Worm (Caenorhabditis elegans) whole organism, midembryonic: Measurements from ENCODE around the gene B0252.5.

ENCODE experiments used
- T22C8.4 ChIP-seq: fragments of 200-800 bp; sonication (Bioruptor generic); IDR thresholded peaks from 2 replicates; pipeline ENCODE4 v1.3.6; 2022; ENCODE audit warnings: missing genetic modification characterization, missing compliant biosample characterization
- cog-1 ChIP-seq: sonication (generic microtip); optimal IDR thresholded peaks from 2 replicates; lab custom pipeline; 2016; ENCODE audit warnings: missing genetic modification characterization, missing compliant biosample characterization
- flt-1 ChIP-seq: fragments of 200-800 bp; sonication (Bioruptor generic); IDR thresholded peaks from 2 replicates; pipeline ENCODE4 v1.3.6; 2022; ENCODE audit warnings: missing genetic modification characterization, missing compliant biosample characterization
- klf-2 ChIP-seq: fragments of 200-800 bp; sonication (Bioruptor generic); conservative IDR thresholded peaks from 2 replicates; pipeline ENCODE4 v1.3.6; 2022; ENCODE audit warnings: missing genetic modification reagents, missing genetic modification characterization, missing compliant biosample characterization
- med-1 ChIP-seq: sonication (generic microtip); optimal IDR thresholded peaks from 2 replicates; lab custom pipeline; 2017; ENCODE audit warnings: missing genetic modification characterization, mild to moderate bottlenecking, missing compliant biosample characterization, antibody characterized with exemption, missing genetic modification reagents; ENCODE audit not compliant: insufficient read depth
- ref-1 ChIP-seq: fragments of 200-800 bp; sonication (Bioruptor generic); conservative IDR thresholded peaks from 2 replicates; pipeline ENCODE4 v1.3.6; 2022; ENCODE audit warnings: missing genetic modification reagents, missing genetic modification characterization, missing compliant biosample characterization
- tab-1 ChIP-seq: fragments of 200-800 bp; sonication (Bioruptor generic); IDR thresholded peaks from 2 replicates; pipeline ENCODE4 v1.3.6; 2022; ENCODE audit warnings: missing genetic modification characterization, missing compliant biosample characterization
- ztf-23 ChIP-seq: fragments of 200-800 bp; sonication (Bioruptor generic); IDR thresholded peaks from 2 replicates; pipeline ENCODE4 v1.3.6; 2022; ENCODE audit warnings: missing genetic modification reagents, missing genetic modification characterization, missing compliant biosample characterization
- ztf-29 ChIP-seq: fragments of 200-800 bp; sonication (Bioruptor generic); IDR thresholded peaks from 2 replicates; pipeline ENCODE4 v1.3.6; 2022; ENCODE audit warnings: missing genetic modification reagents, missing genetic modification characterization, missing compliant biosample characterization

B0252.5 gene

DNA sequence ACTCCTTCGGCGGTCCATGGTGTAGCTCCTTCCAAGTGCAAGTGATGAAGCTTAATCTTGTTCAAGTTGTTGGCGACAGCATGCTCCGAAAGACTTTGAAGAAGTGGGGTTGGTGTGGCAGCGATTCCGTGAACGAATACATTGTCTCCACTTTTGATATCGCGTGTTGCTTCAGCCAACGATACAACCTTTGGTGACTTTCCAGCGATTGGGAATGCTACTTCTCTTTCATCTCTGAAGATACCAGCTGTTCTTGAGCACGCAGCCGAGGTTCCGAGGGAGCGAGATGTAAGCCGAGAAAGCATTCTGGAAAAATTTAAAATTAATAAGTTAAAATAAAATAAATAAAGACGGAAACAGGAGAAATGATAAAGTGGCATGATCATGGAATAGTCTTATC lies 28.6 kb downstream of the B0252.5 start, which contains the start of gene acer-1:
Gene acer-1 (minus strand): TSS at position 306 of the 400 bp plus-strand sequence.
- TF ChIP-seq ztf-23 (GFP tag; lab: Robert Waterston, UW) (no peak), T22C8.4 (GFP tag; lab: Robert Waterston, UW) (no peak), ztf-29 (GFP tag; lab: Robert Waterston, UW) (no peak), klf-2 (GFP tag; lab: Robert Waterston, UW) (no peak), med-1 (GFP tag; lab: Kevin White, UChicago) (no peak), cog-1 (tag; lab: Kevin White, UChicago) (no peak), ref-1 (GFP tag; lab: Robert Waterston, UW) (no peak), flt-1 (GFP tag; lab: Robert Waterston, UW) (no peak), tab-1 (GFP tag; lab: Robert Waterston, UW) (no peak)

DNA sequence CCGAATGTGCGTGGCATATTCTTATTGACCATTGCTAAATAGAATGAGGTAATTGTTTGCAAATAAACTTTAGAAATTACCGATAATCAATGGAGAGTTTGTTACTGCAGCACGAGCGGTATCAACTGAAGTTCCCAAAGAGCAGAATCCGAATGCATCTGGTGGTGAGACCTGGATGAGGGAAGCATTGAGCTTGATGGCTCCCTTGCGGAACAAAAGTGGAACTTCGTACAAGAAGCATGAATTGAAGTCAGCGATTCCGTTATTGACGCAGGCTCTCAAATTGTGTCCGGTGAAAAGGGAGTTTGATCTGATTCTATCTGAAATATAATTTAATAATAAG lies 29.1 kb downstream of the B0252.5 start:
- no peak for TF ChIP-seq klf-2 (GFP tag; lab: Robert Waterston, UW)
- no peak for TF ChIP-seq med-1 (GFP tag; lab: Kevin White, UChicago)

DNA sequence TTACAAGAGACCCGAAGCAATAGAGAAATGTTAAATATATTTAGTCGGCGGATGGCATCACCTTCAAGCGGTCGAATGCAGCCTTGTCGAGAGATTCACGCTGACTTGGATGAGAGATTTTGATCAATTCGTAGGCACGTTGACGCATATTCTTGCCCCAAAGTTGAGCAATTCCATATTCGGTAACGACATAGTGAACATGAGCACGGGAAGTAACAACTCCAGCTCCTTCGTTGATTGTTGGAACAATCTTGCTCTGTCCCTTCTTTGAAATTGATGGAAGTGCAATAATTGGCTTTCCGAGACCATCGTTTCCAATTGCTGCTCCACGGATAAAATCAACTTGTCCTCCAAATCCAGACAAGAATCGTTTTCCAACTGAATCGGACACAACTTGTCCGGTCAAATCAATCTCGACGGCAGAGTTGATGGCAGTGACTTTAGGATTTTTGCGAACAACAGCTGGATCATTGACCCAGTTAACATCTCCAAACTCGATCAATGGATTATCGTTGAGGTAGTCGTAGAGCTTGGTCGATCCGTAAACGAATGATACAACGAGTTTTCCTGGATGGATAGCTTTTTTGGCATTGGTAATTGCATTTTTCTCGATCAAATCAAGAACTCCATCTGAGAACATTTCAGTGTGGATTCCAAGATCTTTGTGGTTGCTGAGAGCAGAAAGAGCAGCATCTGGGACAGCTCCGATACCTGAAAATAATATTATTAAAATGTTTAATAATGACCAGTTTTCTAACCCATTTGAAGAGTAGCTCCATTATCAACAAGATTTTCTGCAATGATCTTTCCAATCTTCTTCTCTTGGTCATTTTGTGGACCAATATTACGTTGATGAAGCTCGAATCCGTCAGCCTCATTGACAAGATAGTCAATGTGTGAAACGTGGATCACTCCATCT lies 29.8 kb downstream of the B0252.5 start:
- TF ChIP-seq ztf-29 (GFP tag; lab: Robert Waterston, UW) (no peak), ztf-23 (GFP tag; lab: Robert Waterston, UW) (no peak), ref-1 (GFP tag; lab: Robert Waterston, UW) (no peak), cog-1 (tag; lab: Kevin White, UChicago) (no peak), klf-2 (GFP tag; lab: Robert Waterston, UW) (no peak), med-1 (GFP tag; lab: Kevin White, UChicago) (no peak)

DNA sequence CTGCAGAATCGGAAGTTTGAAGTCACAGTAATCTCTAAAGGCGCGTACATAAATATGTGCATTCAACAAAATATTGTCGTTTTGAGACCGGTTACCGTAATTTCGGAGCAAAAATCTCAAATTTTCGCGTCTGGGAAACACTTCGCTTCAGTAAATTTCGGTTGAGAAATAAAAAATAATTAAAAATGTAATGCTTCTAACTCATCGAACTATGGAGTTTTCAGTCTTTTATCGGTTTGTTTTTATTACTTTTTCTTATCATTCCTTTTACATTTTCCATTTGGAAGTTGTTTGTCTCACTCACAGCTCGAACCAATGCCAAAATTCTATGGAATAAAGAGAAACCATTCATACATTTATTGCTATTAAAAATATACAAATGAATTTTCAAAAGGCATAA lies 30.5 kb downstream of the B0252.5 start:
- TF ChIP-seq klf-2 (GFP tag; lab: Robert Waterston, UW) (no peak), ref-1 (GFP tag; lab: Robert Waterston, UW) (no peak), ztf-29 (GFP tag; lab: Robert Waterston, UW) (no peak), med-1 (GFP tag; lab: Kevin White, UChicago) (no peak), T22C8.4 (GFP tag; lab: Robert Waterston, UW) (no peak), ztf-23 (GFP tag; lab: Robert Waterston, UW) (no peak), tab-1 (GFP tag; lab: Robert Waterston, UW) (no peak), flt-1 (GFP tag; lab: Robert Waterston, UW) (no peak), cog-1 (tag; lab: Kevin White, UChicago) (no peak)

DNA sequence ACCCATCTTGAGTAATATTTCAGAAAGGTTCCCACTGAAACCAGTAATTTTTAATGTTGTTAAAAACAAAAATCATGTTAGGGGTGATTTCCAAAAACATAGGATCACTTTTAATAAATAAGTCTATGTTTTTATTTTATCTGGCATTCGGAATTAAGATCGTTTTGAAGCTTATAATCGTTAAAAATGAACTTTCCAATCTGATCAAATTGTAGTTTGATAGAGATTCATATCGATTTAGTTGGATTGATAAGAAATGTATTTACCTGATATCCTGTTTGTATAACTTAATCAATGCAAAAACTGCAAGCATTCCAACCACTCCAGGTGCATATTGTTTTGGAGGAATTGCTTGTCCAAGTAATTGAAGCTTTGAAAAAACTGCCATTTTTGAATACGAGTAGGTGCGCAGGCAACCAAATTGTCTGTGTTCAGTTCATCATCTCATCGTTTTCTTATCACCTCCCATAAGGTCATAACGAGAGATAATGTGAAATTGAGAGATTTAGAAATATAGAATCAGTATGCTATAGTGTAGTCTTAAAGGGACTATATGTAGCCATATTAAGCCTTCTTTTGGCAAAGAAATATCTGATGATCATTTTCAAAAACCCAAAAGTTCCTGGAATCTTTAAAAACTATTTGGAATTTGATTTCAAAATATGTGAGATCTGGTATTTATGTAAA lies 31.2 kb downstream of the B0252.5 start, which contains the start of gene pmp-2:
Gene pmp-2 (minus strand): TSS at position 487 of the 687 bp plus-strand sequence.
- TF ChIP-seq tab-1 (GFP tag; lab: Robert Waterston, UW) (no peak), T22C8.4 (GFP tag; lab: Robert Waterston, UW) (no peak), klf-2 (GFP tag; lab: Robert Waterston, UW) (no peak), ref-1 (GFP tag; lab: Robert Waterston, UW) (no peak), ztf-29 (GFP tag; lab: Robert Waterston, UW) (no peak), ztf-23 (GFP tag; lab: Robert Waterston, UW) (no peak), flt-1 (GFP tag; lab: Robert Waterston, UW) (no peak), med-1 (GFP tag; lab: Kevin White, UChicago) (no peak), cog-1 (tag; lab: Kevin White, UChicago) (no peak)

DNA sequence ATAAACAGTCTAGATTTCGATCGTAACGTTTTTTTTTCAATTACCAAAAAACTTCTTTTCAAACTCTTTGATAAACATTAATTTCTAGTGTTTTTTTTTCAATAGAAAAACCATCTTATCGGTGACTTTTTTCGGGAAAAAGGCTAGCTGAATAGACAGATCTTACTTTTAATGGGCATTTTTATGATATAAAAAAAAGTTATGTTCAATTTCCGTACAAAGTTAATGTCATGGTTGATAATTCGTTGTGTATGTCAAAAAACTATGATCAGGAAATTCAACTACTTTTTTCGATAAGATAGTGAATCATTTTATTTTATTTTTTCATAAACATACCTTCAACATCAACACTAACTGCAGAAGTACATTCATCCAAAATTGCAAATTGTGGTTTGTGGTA lies 34.1 kb downstream of the B0252.5 start:
- TF ChIP-seq ztf-29 (GFP tag; lab: Robert Waterston, UW) (no peak), cog-1 (tag; lab: Kevin White, UChicago) (no peak), flt-1 (GFP tag; lab: Robert Waterston, UW) (no peak), med-1 (GFP tag; lab: Kevin White, UChicago) (no peak), ref-1 (GFP tag; lab: Robert Waterston, UW) (no peak), T22C8.4 (GFP tag; lab: Robert Waterston, UW) (no peak), ztf-23 (GFP tag; lab: Robert Waterston, UW) (no peak), klf-2 (GFP tag; lab: Robert Waterston, UW) (no peak), tab-1 (GFP tag; lab: Robert Waterston, UW) (no peak)

DNA sequence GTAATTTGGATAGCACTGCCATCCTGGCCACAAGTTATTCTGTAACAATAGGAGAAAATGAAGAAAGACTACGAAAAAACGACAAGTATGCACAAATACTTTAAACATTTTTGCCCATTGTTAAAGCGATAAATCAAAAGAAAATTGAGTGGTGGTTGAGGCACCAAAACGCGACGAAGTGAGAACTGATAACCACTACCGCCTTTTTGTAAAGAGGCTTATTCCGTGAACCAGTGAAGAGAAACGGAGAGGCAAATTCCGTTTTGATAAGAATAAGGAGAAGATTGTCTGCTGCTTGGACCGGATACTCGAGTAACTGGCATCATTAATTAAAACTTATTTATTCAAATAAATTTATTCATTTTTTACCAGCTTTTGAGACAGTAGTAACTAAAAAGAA lies 35.0 kb downstream of the B0252.5 start, which contains the start of gene pmp-1:
Gene pmp-1 (minus strand): TSS at position 39 of the 400 bp plus-strand sequence.
- TF ChIP-seq med-1 (GFP tag; lab: Kevin White, UChicago) (no peak), flt-1 (GFP tag; lab: Robert Waterston, UW) (no peak), ref-1 (GFP tag; lab: Robert Waterston, UW) (no peak), T22C8.4 (GFP tag; lab: Robert Waterston, UW) (no peak), klf-2 (GFP tag; lab: Robert Waterston, UW) (no peak), tab-1 (GFP tag; lab: Robert Waterston, UW) (no peak), ztf-23 (GFP tag; lab: Robert Waterston, UW) (no peak), ztf-29 (GFP tag; lab: Robert Waterston, UW) (no peak), cog-1 (tag; lab: Kevin White, UChicago) (no peak)

DNA sequence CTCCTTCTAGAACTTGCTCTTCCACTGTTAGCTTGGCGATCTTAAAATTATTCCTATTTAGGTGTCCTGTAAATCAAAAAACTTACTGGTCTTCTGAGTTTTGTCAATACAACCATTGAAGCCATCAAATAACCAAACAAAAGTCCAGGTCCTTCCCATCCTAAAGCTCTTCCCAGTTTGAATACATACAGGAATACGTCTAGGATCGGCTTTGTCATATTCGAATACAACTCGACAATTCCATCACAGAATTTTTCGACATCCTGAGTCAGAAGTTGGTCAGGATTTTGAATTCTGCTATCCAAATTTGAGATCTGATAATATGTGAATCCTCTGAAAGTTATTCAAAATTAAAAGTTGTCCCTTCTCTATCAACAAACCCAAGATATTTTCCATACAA lies 36.3 kb downstream of the B0252.5 start:
- no peak for TF ChIP-seq ztf-23 (GFP tag; lab: Robert Waterston, UW)
- no peak for TF ChIP-seq med-1 (GFP tag; lab: Kevin White, UChicago)
- no peak for TF ChIP-seq cog-1 (tag; lab: Kevin White, UChicago)
- TF ChIP-seq T22C8.4 (GFP tag; lab: Robert Waterston, UW) = no peak
- TF ChIP-seq klf-2 (GFP tag; lab: Robert Waterston, UW) = no peak
- TF ChIP-seq flt-1 (GFP tag; lab: Robert Waterston, UW) = no peak
- TF ChIP-seq ref-1 (GFP tag; lab: Robert Waterston, UW) = no peak
- no peak for TF ChIP-seq tab-1 (GFP tag; lab: Robert Waterston, UW)
- TF ChIP-seq ztf-29 (GFP tag; lab: Robert Waterston, UW) = no peak
